Worm (Caenorhabditis elegans) whole organism, L3 larva: ENCODE results near the gene hlb-1.

ENCODE experiments used
- R02D3.7 ChIP-seq: fragments of 150-350 bp; optimal IDR thresholded peaks from 2 replicates; lab custom pipeline; 2014; ENCODE audit warnings: missing biosample characterization, missing genetic modification characterization
- ZK546.5 ChIP-seq: sonication (generic microtip); optimal IDR thresholded peaks from 2 replicates; lab custom pipeline; 2017; ENCODE audit warnings: missing biosample characterization, missing genetic modification characterization
- aly-2 ChIP-seq: fragments of 150-350 bp; optimal IDR thresholded peaks from 2 replicates; lab custom pipeline; 2014; ENCODE audit warnings: missing biosample characterization, missing genetic modification characterization
- ama-1 ChIP-seq: fragments of 150-350 bp; optimal IDR thresholded peaks from 2 replicates; lab custom pipeline; 2018
- ceh-16 ChIP-seq: sonication (generic microtip); optimal IDR thresholded peaks from 2 replicates; lab custom pipeline; 2017; ENCODE audit warnings: missing biosample characterization, missing genetic modification characterization
- ceh-28 ChIP-seq: fragments of 150-350 bp; optimal IDR thresholded peaks from 2 replicates; lab custom pipeline; 2014; ENCODE audit warnings: missing biosample characterization, missing genetic modification reagents, missing genetic modification characterization
- ceh-82 ChIP-seq: fragments of 150-350 bp; optimal IDR thresholded peaks from 2 replicates; lab custom pipeline; 2014; ENCODE audit warnings: missing biosample characterization, missing genetic modification characterization
- ceh-9 ChIP-seq: sonication (generic microtip); optimal IDR thresholded peaks from 2 replicates; lab custom pipeline; 2018; ENCODE audit warnings: missing biosample characterization, missing genetic modification characterization
- daf-12 ChIP-seq: fragments of 150-350 bp; optimal IDR thresholded peaks from 2 replicates; lab custom pipeline; 2014; ENCODE audit warnings: missing biosample characterization, missing genetic modification reagents, missing genetic modification characterization
- elt-1 ChIP-seq: fragments of 150-350 bp; optimal IDR thresholded peaks from 2 replicates; lab custom pipeline; 2014; ENCODE audit warnings: missing biosample characterization, missing genetic modification characterization
- elt-3 ChIP-seq, 3 experiments: fragments of 150-350 bp in 1 of 3; sonication (generic microtip) in 2 of 3; optimal IDR thresholded peaks; 2 replicates in 2 of 3; 4 replicates in 1 of 3; lab custom pipeline; 2014 to 2017; ENCODE audit warnings: missing biosample characterization in 3 of 3, missing genetic modification characterization in 3 of 3
- eor-1 ChIP-seq, 2 experiments: fragments of 150-350 bp; optimal IDR thresholded peaks; 2 replicates each; lab custom pipeline; 2014 to 2018; ENCODE audit warnings: missing biosample characterization in 2 of 2, missing genetic modification characterization in 2 of 2
- fkh-10 ChIP-seq: sonication (generic microtip); optimal IDR thresholded peaks from 2 replicates; lab custom pipeline; 2017; ENCODE audit warnings: missing biosample characterization, missing genetic modification reagents, missing genetic modification characterization
- fkh-2 ChIP-seq: fragments of 150-350 bp; optimal IDR thresholded peaks from 2 replicates; lab custom pipeline; 2014; ENCODE audit warnings: missing biosample characterization, missing genetic modification reagents, missing genetic modification characterization
- hmg-11 ChIP-seq: sonication (generic microtip); optimal IDR thresholded peaks from 2 replicates; lab custom pipeline; 2016; ENCODE audit warnings: missing genetic modification characterization, missing compliant biosample characterization
- jun-1 ChIP-seq: fragments of 150-350 bp; optimal IDR thresholded peaks from 2 replicates; lab custom pipeline; 2014; ENCODE audit warnings: missing biosample characterization, missing genetic modification reagents, missing genetic modification characterization
- lin-15B ChIP-seq: fragments of 150-350 bp; optimal IDR thresholded peaks from 2 replicates; lab custom pipeline; 2014; ENCODE audit warnings: missing biosample characterization, missing genetic modification characterization
- lsy-12 ChIP-seq: sonication (generic microtip); optimal IDR thresholded peaks from 2 replicates; lab custom pipeline; 2016; ENCODE audit warnings: mild to moderate bottlenecking, missing genetic modification characterization, missing compliant biosample characterization
- mml-1 ChIP-seq: fragments of 150-350 bp; sonication (generic microtip); optimal IDR thresholded peaks from 3 replicates; lab custom pipeline; 2014; ENCODE audit warnings: missing biosample characterization, missing genetic modification characterization
- nfya-1 ChIP-seq: sonication (generic microtip); optimal IDR thresholded peaks from 2 replicates; lab custom pipeline; 2017; ENCODE audit warnings: missing genetic modification characterization, mild to moderate bottlenecking, missing compliant biosample characterization, antibody characterized with exemption, moderate library complexity; ENCODE audit not compliant: insufficient read depth
- nhr-11 ChIP-seq: fragments of 150-350 bp; optimal IDR thresholded peaks from 2 replicates; lab custom pipeline; 2014; ENCODE audit warnings: missing biosample characterization, missing genetic modification characterization
- nhr-12 ChIP-seq: fragments of 150-350 bp; optimal IDR thresholded peaks from 2 replicates; lab custom pipeline; 2014; ENCODE audit warnings: missing biosample characterization, missing genetic modification characterization
- nhr-237 ChIP-seq: fragments of 150-350 bp; optimal IDR thresholded peaks from 2 replicates; lab custom pipeline; 2014; ENCODE audit warnings: missing biosample characterization, missing genetic modification characterization
- nhr-25 ChIP-seq: sonication (generic microtip); optimal IDR thresholded peaks from 2 replicates; lab custom pipeline; 2017; ENCODE audit warnings: missing biosample characterization, missing genetic modification characterization
- nhr-28 ChIP-seq: fragments of 150-350 bp; optimal IDR thresholded peaks from 2 replicates; lab custom pipeline; 2014; ENCODE audit warnings: missing biosample characterization, missing genetic modification characterization
- nhr-43 ChIP-seq: sonication (generic microtip); optimal IDR thresholded peaks from 2 replicates; lab custom pipeline; 2016; ENCODE audit warnings: mild to moderate bottlenecking, missing genetic modification characterization, missing compliant biosample characterization; ENCODE audit not compliant: poor library complexity, severe bottlenecking
- nhr-67 ChIP-seq: fragments of 150-350 bp; optimal IDR thresholded peaks from 2 replicates; lab custom pipeline; 2014; ENCODE audit warnings: missing biosample characterization, missing genetic modification characterization
- nhr-76 ChIP-seq: fragments of 150-350 bp; sonication (generic microtip); optimal IDR thresholded peaks from 5 replicates; lab custom pipeline; 2014; ENCODE audit warnings: missing biosample characterization, missing genetic modification characterization
- nhr-77 ChIP-seq: fragments of 150-350 bp; optimal IDR thresholded peaks from 2 replicates; lab custom pipeline; 2014; ENCODE audit warnings: missing biosample characterization, missing genetic modification characterization
- pqm-1 ChIP-seq: fragments of 150-350 bp; optimal IDR thresholded peaks from 2 replicates; lab custom pipeline; 2017; ENCODE audit warnings: missing biosample characterization, missing genetic modification characterization, inconsistent platforms
- sea-2 ChIP-seq: fragments of 150-350 bp; sonication (generic microtip); optimal IDR thresholded peaks from 4 replicates; lab custom pipeline; 2014; ENCODE audit warnings: missing biosample characterization, missing genetic modification reagents, missing genetic modification characterization
- skn-1 ChIP-seq: fragments of 150-350 bp; optimal IDR thresholded peaks from 2 replicates; lab custom pipeline; 2014; ENCODE audit warnings: missing biosample characterization, missing genetic modification characterization
- snpc-4 ChIP-seq: fragments of 150-350 bp; optimal IDR thresholded peaks from 2 replicates; lab custom pipeline; 2014; ENCODE audit warnings: missing biosample characterization, missing genetic modification characterization
- tbx-2 ChIP-seq: sonication (generic microtip); optimal IDR thresholded peaks from 2 replicates; lab custom pipeline; 2016; ENCODE audit warnings: mild to moderate bottlenecking, missing genetic modification characterization, missing compliant biosample characterization
- unc-39 ChIP-seq: sonication (generic microtip); optimal IDR thresholded peaks from 4 replicates; lab custom pipeline; 2017; ENCODE audit warnings: missing biosample characterization, missing genetic modification characterization
- unc-62 ChIP-seq: fragments of 150-350 bp; sonication (generic microtip); optimal IDR thresholded peaks from 4 replicates; lab custom pipeline; 2014; ENCODE audit warnings: missing biosample characterization, missing genetic modification reagents, missing genetic modification characterization
- ztf-11 ChIP-seq: fragments of 150-350 bp; optimal IDR thresholded peaks from 2 replicates; lab custom pipeline; 2014; ENCODE audit warnings: missing biosample characterization, missing genetic modification characterization

The hlb-1 gene

ce11 chrX:13914289-13914688 lies 31.8 kb upstream of the hlb-1 start, which contains the start of gene Y26E6A.2:
Y26E6A.2 (minus strand) TSS chrX:13914389.
- TF ChIP-seq nhr-28 (tag; lab: Kevin White, UChicago) = no peak
- peak; percentile 35 for TF ChIP-seq hmg-11

- TF ChIP-seq nfya-1 (tag; lab: Kevin White, UChicago) = peak; percentile 11
- TF ChIP-seq R02D3.7 (tag; lab: Kevin White, UChicago) = no peak
- no peak for TF ChIP-seq ceh-82 (tag; lab: Kevin White, UChicago)
- no peak for TF ChIP-seq snpc-4
- TF ChIP-seq ceh-16 = no peak
- TF ChIP-seq ama-1 = no peak
- TF ChIP-seq, all 47 proteins: peak for 1
These were observed 31.1 kb upstream of the hlb-1 start for ce11 chrX:13913641-13914040.

ce11 chrX:13909850-13910249 lies 27.3 kb upstream of the hlb-1 start, which contains the start of gene Y26E6A.3:
Y26E6A.3 (minus strand) TSS chrX:13909950.
- TF ChIP-seq nhr-76 (tag; lab: Kevin White, UChicago) = no peak
- TF ChIP-seq jun-1 (tag; lab: Kevin White, UChicago) = no peak
- no peak for TF ChIP-seq lsy-12 (tag; lab: Kevin White, UChicago)
- TF ChIP-seq elt-1 (tag; lab: Kevin White, UChicago) = no peak
- no peak for TF ChIP-seq nhr-77
- TF ChIP-seq pqm-1 (tag; lab: Kevin White, UChicago) = no peak
- no peak for TF ChIP-seq sea-2 (GFP tag; lab: Kevin White, UChicago)
- no peak for TF ChIP-seq unc-39 (tag; lab: Kevin White, UChicago)
- no peak for TF ChIP-seq eor-1 (tag; optimal IDR thresholded peaks at IDR 0.05; lab: Kevin White, UChicago)
- no peak for TF ChIP-seq skn-1 (tag; lab: Kevin White, UChicago)
- TF ChIP-seq nhr-237 (tag; lab: Kevin White, UChicago) = no peak
- no peak for TF ChIP-seq nhr-28 (tag; lab: Kevin White, UChicago)
- no peak for TF ChIP-seq ceh-9
- TF ChIP-seq aly-2 (tag; lab: Kevin White, UChicago) = no peak
- no peak for TF ChIP-seq elt-3 (tag; optimal IDR thresholded peaks at IDR 0.05; lab: Kevin White, UChicago)
- no peak for TF ChIP-seq R02D3.7 (tag; lab: Kevin White, UChicago)
- TF ChIP-seq mml-1 (tag; lab: Kevin White, UChicago) = no peak
- no peak for TF ChIP-seq ZK546.5 (tag; lab: Kevin White, UChicago)

- no peak for TF ChIP-seq lin-15B (tag; lab: Kevin White, UChicago)
- TF ChIP-seq fkh-2 (tag; lab: Kevin White, UChicago) = no peak
- TF ChIP-seq unc-62 (GFP tag; lab: Kevin White, UChicago) = no peak
- no peak for TF ChIP-seq ztf-11 (tag; lab: Kevin White, UChicago)
- no peak for TF ChIP-seq nhr-43 (tag; lab: Kevin White, UChicago)
- no peak for TF ChIP-seq ceh-9
- no peak for TF ChIP-seq snpc-4
- no peak for TF ChIP-seq ceh-28 (tag; lab: Kevin White, UChicago)
These were observed 21.2 kb upstream of the hlb-1 start for ce11 chrX:13903769-13904168.

- TF ChIP-seq sea-2 (GFP tag; lab: Kevin White, UChicago) = no peak
- no peak for TF ChIP-seq nhr-77
- TF ChIP-seq nhr-67 (tag; lab: Kevin White, UChicago) = no peak
- no peak for TF ChIP-seq eor-1 (tag; optimal IDR thresholded peaks at IDR 0.05; lab: Kevin White, UChicago)
- no peak for TF ChIP-seq mml-1 (tag; lab: Kevin White, UChicago)
- TF ChIP-seq ceh-82 (tag; lab: Kevin White, UChicago) = no peak
- TF ChIP-seq nhr-25 = no peak
- TF ChIP-seq nfya-1 (tag; lab: Kevin White, UChicago) = no peak
- no peak for TF ChIP-seq pqm-1 (tag; lab: Kevin White, UChicago)
- TF ChIP-seq jun-1 (tag; lab: Kevin White, UChicago) = no peak
- TF ChIP-seq lsy-12 (tag; lab: Kevin White, UChicago) = no peak
- no peak for TF ChIP-seq nhr-28 (tag; lab: Kevin White, UChicago)
- TF ChIP-seq nhr-11 (tag; lab: Kevin White, UChicago) = no peak
- no peak for TF ChIP-seq fkh-10
- TF ChIP-seq nhr-12 (tag; lab: Kevin White, UChicago) = no peak
- TF ChIP-seq tbx-2 (tag; lab: Kevin White, UChicago) = no peak
- no peak for TF ChIP-seq snpc-4
- TF ChIP-seq daf-12 (tag; lab: Kevin White, UChicago) = no peak
These were observed 20.8 kb upstream of the hlb-1 start, which contains the start of gene sra-39 for ce11 chrX:13903328-13903727. sra-39 (minus strand) TSS chrX:13903428.
